Worm (Caenorhabditis elegans) whole organism, L4 larva: Measurements from ENCODE around the gene Y61B8B.3.
A peak's percentile ranks its signal among the peaks of the same experiment; 100 is the strongest.

Experiments
- F37D6.2 ChIP-seq: sonication (generic microtip); optimal IDR thresholded peaks from 2 replicates; lab custom pipeline; 2016; ENCODE audit warnings: mild to moderate bottlenecking, missing genetic modification characterization, missing compliant biosample characterization
- ZK337.2 ChIP-seq: fragments of 200-800 bp; sonication (Bioruptor generic); IDR thresholded peaks from 2 replicates; pipeline ENCODE4 v1.3.6; 2022; ENCODE audit warnings: missing genetic modification reagents, missing genetic modification characterization, missing compliant biosample characterization
- ceh-62 ChIP-seq: sonication (generic microtip); optimal IDR thresholded peaks from 2 replicates; lab custom pipeline; 2017; ENCODE audit warnings: missing biosample characterization, missing genetic modification characterization
- ceh-82 ChIP-seq: sonication (generic microtip); optimal IDR thresholded peaks from 2 replicates; lab custom pipeline; 2017; ENCODE audit warnings: missing biosample characterization, missing genetic modification characterization
- ctbp-1 ChIP-seq: fragments of 200-800 bp; sonication (Bioruptor generic); IDR thresholded peaks from 2 replicates; pipeline ENCODE4 v1.3.6; 2022; ENCODE audit warnings: missing genetic modification reagents, missing genetic modification characterization, missing compliant biosample characterization
- daf-8 ChIP-seq: fragments of 200-800 bp; sonication (Bioruptor generic); IDR thresholded peaks from 2 replicates; pipeline ENCODE4 v1.3.6; 2022; ENCODE audit warnings: missing genetic modification characterization, missing compliant biosample characterization
- dpl-1 ChIP-seq: fragments of 150-350 bp; optimal IDR thresholded peaks from 2 replicates; lab custom pipeline; 2014; ENCODE audit warnings: missing biosample characterization, missing genetic modification reagents, missing genetic modification characterization
- duxl-1 ChIP-seq: sonication (generic microtip); optimal IDR thresholded peaks from 2 replicates; lab custom pipeline; 2016; ENCODE audit warnings: mild to moderate bottlenecking, missing genetic modification characterization, moderate library complexity, missing compliant biosample characterization; ENCODE audit not compliant: poor library complexity
- fos-1 ChIP-seq: fragments of 150-350 bp; optimal IDR thresholded peaks from 2 replicates; lab custom pipeline; 2014; ENCODE audit warnings: missing biosample characterization, missing genetic modification characterization
- hif-1 ChIP-seq, 2 experiments: sonication (generic microtip); optimal IDR thresholded peaks; 2 replicates each; lab custom pipeline; 2016 to 2017; ENCODE audit warnings: missing compliant biosample characterization in 2 of 2, missing genetic modification characterization in 2 of 2, missing genetic modification reagents in 2 of 2, missing genotype in 2 of 2, mild to moderate bottlenecking in 1 of 2
- hmg-1.1 ChIP-seq: fragments of 200-800 bp; sonication (Bioruptor generic); IDR thresholded peaks from 2 replicates; pipeline ENCODE4 v1.3.6; 2022; ENCODE audit warnings: missing genetic modification reagents, missing genetic modification characterization, missing compliant biosample characterization
- lin-13 ChIP-seq: fragments of 150-350 bp; optimal IDR thresholded peaks from 2 replicates; lab custom pipeline; 2014; ENCODE audit warnings: missing biosample characterization, missing genetic modification reagents, missing genetic modification characterization
- lin-29 ChIP-seq: fragments of 200-800 bp; sonication (Bioruptor generic); IDR thresholded peaks from 2 replicates; pipeline ENCODE4 v1.3.6; 2022; ENCODE audit warnings: missing genetic modification reagents, missing genetic modification characterization, missing compliant biosample characterization
- lin-38 ChIP-seq: fragments of 200-800 bp; sonication (Bioruptor generic); IDR thresholded peaks from 2 replicates; pipeline ENCODE4 v1.3.6; 2022; ENCODE audit warnings: missing genetic modification reagents, missing genetic modification characterization, missing compliant biosample characterization
- lin-39 ChIP-seq: fragments of 150-350 bp; optimal IDR thresholded peaks from 2 replicates; lab custom pipeline; 2014; ENCODE audit warnings: missing biosample characterization, missing genetic modification reagents, missing genetic modification characterization
- madf-5 ChIP-seq, 2 experiments: fragments of 200-800 bp; sonication (Bioruptor generic); IDR thresholded peaks; 2 replicates each; pipeline ENCODE4 v1.3.6; 2022; ENCODE audit warnings: missing compliant biosample characterization in 2 of 2, missing genetic modification characterization in 2 of 2
- mes-2 ChIP-seq: sonication (generic microtip); optimal IDR thresholded peaks from 2 replicates; lab custom pipeline; 2016; ENCODE audit warnings: missing genotype, mild to moderate bottlenecking, missing genetic modification characterization, missing compliant biosample characterization; ENCODE audit not compliant: poor library complexity, severe bottlenecking
- mxl-2 ChIP-seq: fragments of 200-800 bp; sonication (Bioruptor generic); conservative IDR thresholded peaks from 2 replicates; pipeline ENCODE4 v1.3.6; 2022; ENCODE audit warnings: missing genetic modification reagents, missing genetic modification characterization, missing compliant biosample characterization
- nhr-237 ChIP-seq: sonication (generic microtip); optimal IDR thresholded peaks from 2 replicates; lab custom pipeline; 2017; ENCODE audit warnings: missing biosample characterization, missing genetic modification characterization
- nhr-28 ChIP-seq: fragments of 150-350 bp; optimal IDR thresholded peaks from 2 replicates; lab custom pipeline; 2014; ENCODE audit warnings: missing biosample characterization, missing genetic modification characterization
- nhr-42 ChIP-seq: fragments of 200-800 bp; sonication (Bioruptor generic); IDR thresholded peaks from 2 replicates; pipeline ENCODE4 v1.3.6; 2022; ENCODE audit warnings: missing genetic modification characterization, missing compliant biosample characterization
- php-3 ChIP-seq: fragments of 200-800 bp; sonication (Bioruptor generic); IDR thresholded peaks from 2 replicates; pipeline ENCODE4 v1.3.6; 2022; ENCODE audit warnings: missing genetic modification reagents, missing genetic modification characterization, missing compliant biosample characterization
- skn-1 ChIP-seq: fragments of 150-350 bp; optimal IDR thresholded peaks from 2 replicates; lab custom pipeline; 2014; ENCODE audit warnings: missing biosample characterization, missing genetic modification characterization
- spr-1 ChIP-seq: sonication (generic microtip); optimal IDR thresholded peaks from 2 replicates; lab custom pipeline; 2016; ENCODE audit warnings: mild to moderate bottlenecking, missing genetic modification characterization, missing compliant biosample characterization
- unc-62 ChIP-seq, 3 experiments: fragments of 150-350 bp in 1 of 3; sonication (generic microtip); optimal IDR thresholded peaks in 2 of 3; peaks in 1 of 3; 1 replicate in 1 of 3; 2 replicates in 2 of 3; lab custom pipeline; 2014 to 2017; ENCODE audit warnings: missing biosample characterization in 3 of 3, missing genetic modification characterization in 3 of 3, missing genetic modification reagents in 3 of 3, missing genotype in 1 of 3
- zfp-3 ChIP-seq: fragments of 200-800 bp; sonication (Bioruptor generic); conservative IDR thresholded peaks from 2 replicates; pipeline ENCODE4 v1.3.6; 2022; ENCODE audit warnings: missing genetic modification reagents, missing genetic modification characterization, missing compliant biosample characterization

The Y61B8B.3 gene

ce11 chrV:17317297-17317696 is 5.0 kb upstream of the Y61B8B.3 start:
- peak in 1 of 2 experiments; percentile 91 for TF ChIP-seq unc-62 (GFP tag; optimal IDR thresholded peaks at IDR 0.05 in 1 of 2; lab: Kevin White, UChicago)
- TF ChIP-seq unc-62 (tag; optimal IDR thresholded peaks at IDR 0.05; lab: Kevin White, UChicago), result no peak
- no peak for TF ChIP-seq nhr-42 (GFP tag; lab: Robert Waterston, UW)
- TF ChIP-seq, all 104 proteins: peak for 1

DNA sequence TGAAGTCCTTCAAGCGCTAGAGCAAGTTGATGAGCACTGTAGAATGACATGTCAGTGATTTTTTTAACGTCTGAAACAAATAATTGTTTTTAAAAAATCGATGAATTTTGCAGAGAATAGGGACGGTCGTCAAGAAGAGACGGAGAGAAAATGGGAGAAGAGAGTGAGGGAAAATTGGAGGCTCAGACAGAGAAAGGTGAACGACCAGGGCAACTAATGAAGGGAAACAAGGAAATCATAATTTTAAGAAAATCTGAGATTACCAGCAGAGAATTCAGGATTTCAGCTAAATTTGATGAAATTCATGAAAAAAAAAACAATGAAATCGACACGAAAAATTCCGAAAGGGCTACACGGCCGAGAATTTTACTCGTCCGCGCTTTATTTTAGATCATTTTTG is 2.8 kb upstream of the Y61B8B.3 start, which contains the start of gene F31E9.6:
TSS of gene F31E9.6 (minus strand) at position 91 of the 400 bp plus-strand sequence.
- TF ChIP-seq duxl-1 (tag; lab: Kevin White, UChicago) (peak; percentile 90), zfp-3 (GFP tag; lab: Robert Waterston, UW) (no peak), hmg-1.1 (GFP tag; lab: Robert Waterston, UW) (no peak)

DNA sequence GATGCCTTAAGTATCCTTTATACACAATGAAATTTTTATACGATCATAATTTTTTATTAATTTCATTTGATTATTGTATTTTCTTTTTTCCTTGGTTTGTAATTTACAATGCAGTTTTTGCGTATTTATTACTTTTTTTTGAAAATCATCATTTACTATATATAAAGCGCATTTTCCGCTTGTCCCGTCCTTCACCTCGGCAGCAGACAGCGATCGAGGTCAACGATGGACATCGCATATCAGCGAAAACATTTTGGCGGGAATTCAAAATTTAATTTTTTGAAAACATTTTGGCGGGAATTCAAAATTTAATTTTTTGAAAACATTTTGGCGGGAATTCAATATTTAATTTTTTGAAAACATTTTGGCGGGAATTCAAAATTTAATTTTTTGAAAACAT is 4.4 kb downstream of the Y61B8B.3 start:
- TF ChIP-seq lin-38 (GFP tag; lab: Robert Waterston, UW) (no peak), dpl-1 (GFP tag; lab: Kevin White, UChicago) (peak; percentile 8)

ce11 chrV:17303392-17303791 is 8.9 kb downstream of the Y61B8B.3 start:
- TF ChIP-seq lin-29 (GFP tag; lab: Robert Waterston, UW) (no peak), unc-62 (GFP tag; optimal IDR thresholded peaks at IDR 0.05 in 1 of 2; lab: Kevin White, UChicago) (peak in 1 of 2 experiments; percentile 90), unc-62 (tag; optimal IDR thresholded peaks at IDR 0.05; lab: Kevin White, UChicago) (no peak)

- TF ChIP-seq ceh-82 (tag; lab: Kevin White, UChicago), result no peak
- no peak for TF ChIP-seq ZK337.2 (GFP tag; lab: Robert Waterston, UW)
- no peak for TF ChIP-seq nhr-28
- TF ChIP-seq hif-1 (tag; optimal IDR thresholded peaks at IDR 0.05; lab: Kevin White, UChicago), result no peak
- TF ChIP-seq F37D6.2 (tag; lab: Kevin White, UChicago), result no peak
- TF ChIP-seq madf-5 (GFP tag; IDR thresholded peaks at IDR 0.05; lab: Robert Waterston, UW), result no peak
- no peak for TF ChIP-seq mxl-2
- no peak for TF ChIP-seq dpl-1 (GFP tag; lab: Kevin White, UChicago)
- no peak for TF ChIP-seq ctbp-1
- no peak for TF ChIP-seq daf-8 (GFP tag; lab: Robert Waterston, UW)
- TF ChIP-seq spr-1 (tag; lab: Kevin White, UChicago), result no peak
Measured at ce11 chrV:17302754-17303153, 9.5 kb downstream of the Y61B8B.3 start, which contains the start of gene sri-70. Gene sri-70, plus strand, starts transcription at chrV:17303054.

ce11 chrV:17301375-17301774 is 10.9 kb downstream of the Y61B8B.3 start, which contains the start of gene K10G4.5:
Gene K10G4.5, minus strand, starts transcription at chrV:17301475.
- no peak for TF ChIP-seq skn-1 (tag; lab: Kevin White, UChicago)
- TF ChIP-seq ceh-62, result no peak
- no peak for TF ChIP-seq lin-13 (GFP tag; lab: Kevin White, UChicago)
- TF ChIP-seq fos-1 (tag; lab: Kevin White, UChicago), result no peak
- TF ChIP-seq nhr-237, result no peak
- no peak for TF ChIP-seq php-3 (GFP tag; lab: Robert Waterston, UW)
- no peak for TF ChIP-seq mes-2 (tag; lab: Kevin White, UChicago)

DNA sequence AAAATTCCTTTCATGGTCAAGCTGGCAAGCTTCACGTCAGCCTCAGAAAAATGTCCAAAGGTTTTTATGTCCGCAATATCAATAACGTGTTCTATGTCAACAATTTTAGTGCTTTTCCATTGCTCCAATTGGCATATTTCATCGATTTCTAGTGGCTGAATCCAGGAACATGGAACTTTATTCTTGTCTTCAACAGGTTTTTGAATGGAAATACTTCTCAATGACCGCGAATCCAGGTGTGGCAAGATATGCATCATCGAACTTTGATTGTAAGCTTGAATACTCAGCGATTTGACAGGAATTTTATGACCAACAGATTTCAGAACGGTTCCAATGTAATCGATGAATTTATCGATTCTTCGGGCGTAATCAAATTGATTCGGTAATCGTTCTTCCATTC is 13.6 kb downstream of the Y61B8B.3 start:
- TF ChIP-seq php-3 (GFP tag; lab: Robert Waterston, UW) (no peak), unc-62 (GFP tag; optimal IDR thresholded peaks at IDR 0.05 in 1 of 2; lab: Kevin White, UChicago) (peak in 1 of 2 experiments; percentile 92), unc-62 (tag; optimal IDR thresholded peaks at IDR 0.05; lab: Kevin White, UChicago) (no peak), lin-39 (tag; lab: Kevin White, UChicago) (no peak)
